Worm (Caenorhabditis elegans) whole organism, young adult: ENCODE measurements around the gene F42A9.3.

Experiments used
- F49E8.2 ChIP-seq: sonication (generic microtip); optimal IDR thresholded peaks from 3 replicates; lab custom pipeline; 2017; ENCODE audit warnings: missing genetic modification characterization, mild to moderate bottlenecking, missing compliant biosample characterization, antibody characterized with exemption, moderate library complexity; ENCODE audit not compliant: insufficient read depth
- F57C9.4 ChIP-seq: sonication (generic microtip); optimal IDR thresholded peaks from 2 replicates; lab custom pipeline; 2017; ENCODE audit warnings: mild to moderate bottlenecking, missing genetic modification characterization, missing compliant biosample characterization
- Y79H2A.3 ChIP-seq: fragments of 200-800 bp; sonication (Bioruptor generic); conservative IDR thresholded peaks from 2 replicates; pipeline ENCODE4 v1.3.6; 2022; ENCODE audit warnings: missing genetic modification reagents, missing genetic modification characterization, missing compliant biosample characterization
- attf-6 ChIP-seq: fragments of 200-800 bp; sonication (Bioruptor generic); IDR thresholded peaks from 2 replicates; pipeline ENCODE4 v1.3.6; 2022; ENCODE audit warnings: missing genetic modification reagents, missing genetic modification characterization, missing compliant biosample characterization
- cebp-1 ChIP-seq, 2 experiments: fragments of 200-800 bp in 1 of 2; sonication (Bioruptor generic) in 1 of 2; sonication (generic microtip) in 1 of 2; IDR thresholded peaks in 1 of 2; optimal IDR thresholded peaks in 1 of 2; 2 replicates each; pipeline versions ENCODE4 v1.3.6 to Lab custom; 2017 to 2022; ENCODE audit warnings: missing compliant biosample characterization in 2 of 2, missing genetic modification characterization in 2 of 2, mild to moderate bottlenecking in 1 of 2, missing genetic modification reagents in 1 of 2, moderate library complexity in 1 of 2
- egl-44 ChIP-seq: fragments of 200-800 bp; sonication (Bioruptor generic); IDR thresholded peaks from 2 replicates; pipeline ENCODE4 v1.3.6; 2022; ENCODE audit warnings: missing genetic modification reagents, missing genetic modification characterization, missing compliant biosample characterization
- gei-17 ChIP-seq: fragments of 200-800 bp; sonication (Bioruptor generic); optimal IDR thresholded peaks from 2 replicates; lab custom pipeline; 2018; ENCODE audit warnings: mild to moderate bottlenecking, missing genetic modification characterization, missing compliant biosample characterization
- him-1 ChIP-seq: sonication (generic microtip); optimal IDR thresholded peaks from 2 replicates; lab custom pipeline; 2016; ENCODE audit warnings: missing genotype, missing genetic modification reagents, missing genetic modification characterization, missing compliant biosample characterization
- nfya-1 ChIP-seq: sonication (generic microtip); optimal IDR thresholded peaks from 2 replicates; lab custom pipeline; 2017; ENCODE audit warnings: antibody characterized with exemption, missing compliant biosample characterization, missing genetic modification characterization, borderline replicate concordance; ENCODE audit not compliant: insufficient read depth
- sea-2 ChIP-seq: fragments of 200-800 bp; sonication (Bioruptor generic); IDR thresholded peaks from 2 replicates; pipeline ENCODE4 v1.3.6; 2022; ENCODE audit warnings: missing genetic modification characterization, missing compliant biosample characterization
- snpc-4 ChIP-seq, 5 experiments: fragments of 150-350 bp in 1 of 5; sonication (generic microtip) in 4 of 5; optimal IDR thresholded peaks; 2 replicates each; lab custom pipeline; 2014 to 2018; ENCODE audit warnings: missing genetic modification characterization in 5 of 5, missing biosample characterization in 3 of 5, antibody characterized with exemption in 2 of 5, mild to moderate bottlenecking in 2 of 5, missing compliant biosample characterization in 2 of 5, missing genotype in 2 of 5, moderate library complexity in 2 of 5, missing genetic modification reagents in 1 of 5

- no peak for TF ChIP-seq Y79H2A.3 (GFP tag; lab: Robert Waterston, UW)
- no peak for TF ChIP-seq gei-17 (GFP tag; lab: Kevin White, UChicago)
- TF ChIP-seq snpc-4 (GFP tag; optimal IDR thresholded peaks at IDR 0.05; lab: Kevin White, UChicago) = no peak
- TF ChIP-seq snpc-4 (tag; optimal IDR thresholded peaks at IDR 0.05; lab: Kevin White, UChicago) = no peak
- no peak for TF ChIP-seq egl-44 (GFP tag; lab: Robert Waterston, UW)
- TF ChIP-seq nfya-1 (tag; lab: Kevin White, UChicago) = no peak
- TF ChIP-seq F49E8.2 (tag; lab: Kevin White, UChicago) = no peak
- TF ChIP-seq him-1 = no peak
- no peak for TF ChIP-seq cebp-1 (GFP tag; IDR thresholded peaks at IDR 0.05; lab: Robert Waterston, UW)
- TF ChIP-seq cebp-1 (tag; optimal IDR thresholded peaks at IDR 0.05; lab: Kevin White, UChicago) = no peak
- no peak for TF ChIP-seq attf-6 (GFP tag; lab: Robert Waterston, UW)
- TF ChIP-seq F57C9.4 (tag; lab: Kevin White, UChicago) = no peak
- TF ChIP-seq sea-2 (GFP tag; lab: Robert Waterston, UW) = no peak
Observed at ce11 chrIV:8570719-8571118, 46.3 kb upstream of the F42A9.3 start.
